Worm (Caenorhabditis elegans) whole organism, L3 larva: ENCODE measurements around the gene fre-1.
A peak's percentile ranks its signal among the peaks of the same experiment; 100 is the strongest.

Experiments
- R02D3.7 ChIP-seq: fragments of 150-350 bp; optimal IDR thresholded peaks from 2 replicates; lab custom pipeline; 2014; ENCODE audit warnings: missing biosample characterization, missing genetic modification characterization
- ama-1 ChIP-seq: fragments of 150-350 bp; optimal IDR thresholded peaks from 2 replicates; lab custom pipeline; 2018
- ceh-16 ChIP-seq: sonication (generic microtip); optimal IDR thresholded peaks from 2 replicates; lab custom pipeline; 2017; ENCODE audit warnings: missing biosample characterization, missing genetic modification characterization
- ceh-28 ChIP-seq: fragments of 150-350 bp; optimal IDR thresholded peaks from 2 replicates; lab custom pipeline; 2014; ENCODE audit warnings: missing biosample characterization, missing genetic modification reagents, missing genetic modification characterization
- ceh-82 ChIP-seq: fragments of 150-350 bp; optimal IDR thresholded peaks from 2 replicates; lab custom pipeline; 2014; ENCODE audit warnings: missing biosample characterization, missing genetic modification characterization
- egl-27 ChIP-seq: sonication (generic microtip); optimal IDR thresholded peaks from 4 replicates; lab custom pipeline; 2017; ENCODE audit warnings: missing biosample characterization, missing genetic modification reagents, missing genetic modification characterization
- egl-5 ChIP-seq: fragments of 150-350 bp; optimal IDR thresholded peaks from 2 replicates; lab custom pipeline; 2017; ENCODE audit warnings: missing biosample characterization, missing genetic modification reagents, missing genetic modification characterization, inconsistent platforms
- eor-1 ChIP-seq, 2 experiments: fragments of 150-350 bp; optimal IDR thresholded peaks; 2 replicates each; lab custom pipeline; 2014 to 2018; ENCODE audit warnings: missing biosample characterization in 2 of 2, missing genetic modification characterization in 2 of 2
- fkh-2 ChIP-seq: fragments of 150-350 bp; optimal IDR thresholded peaks from 2 replicates; lab custom pipeline; 2014; ENCODE audit warnings: missing biosample characterization, missing genetic modification reagents, missing genetic modification characterization
- fos-1 ChIP-seq: fragments of 150-350 bp; optimal IDR thresholded peaks from 2 replicates; lab custom pipeline; 2014; ENCODE audit warnings: missing biosample characterization, missing genetic modification characterization
- hmg-11 ChIP-seq: sonication (generic microtip); optimal IDR thresholded peaks from 2 replicates; lab custom pipeline; 2016; ENCODE audit warnings: missing genetic modification characterization, missing compliant biosample characterization
- jun-1 ChIP-seq: fragments of 150-350 bp; optimal IDR thresholded peaks from 2 replicates; lab custom pipeline; 2014; ENCODE audit warnings: missing biosample characterization, missing genetic modification reagents, missing genetic modification characterization
- lin-15B ChIP-seq: fragments of 150-350 bp; optimal IDR thresholded peaks from 2 replicates; lab custom pipeline; 2014; ENCODE audit warnings: missing biosample characterization, missing genetic modification characterization
- lsy-12 ChIP-seq: sonication (generic microtip); optimal IDR thresholded peaks from 2 replicates; lab custom pipeline; 2016; ENCODE audit warnings: mild to moderate bottlenecking, missing genetic modification characterization, missing compliant biosample characterization
- mml-1 ChIP-seq: fragments of 150-350 bp; sonication (generic microtip); optimal IDR thresholded peaks from 3 replicates; lab custom pipeline; 2014; ENCODE audit warnings: missing biosample characterization, missing genetic modification characterization
- nfya-1 ChIP-seq: sonication (generic microtip); optimal IDR thresholded peaks from 2 replicates; lab custom pipeline; 2017; ENCODE audit warnings: missing genetic modification characterization, mild to moderate bottlenecking, missing compliant biosample characterization, antibody characterized with exemption, moderate library complexity; ENCODE audit not compliant: insufficient read depth
- nhr-11 ChIP-seq: fragments of 150-350 bp; optimal IDR thresholded peaks from 2 replicates; lab custom pipeline; 2014; ENCODE audit warnings: missing biosample characterization, missing genetic modification characterization
- nhr-12 ChIP-seq: fragments of 150-350 bp; optimal IDR thresholded peaks from 2 replicates; lab custom pipeline; 2014; ENCODE audit warnings: missing biosample characterization, missing genetic modification characterization
- nhr-23 ChIP-seq: fragments of 150-350 bp; optimal IDR thresholded peaks from 2 replicates; lab custom pipeline; 2014; ENCODE audit warnings: missing biosample characterization, missing genetic modification reagents, missing genetic modification characterization
- nhr-237 ChIP-seq: fragments of 150-350 bp; optimal IDR thresholded peaks from 2 replicates; lab custom pipeline; 2014; ENCODE audit warnings: missing biosample characterization, missing genetic modification characterization
- nhr-25 ChIP-seq: sonication (generic microtip); optimal IDR thresholded peaks from 2 replicates; lab custom pipeline; 2017; ENCODE audit warnings: missing biosample characterization, missing genetic modification characterization
- nhr-28 ChIP-seq: fragments of 150-350 bp; optimal IDR thresholded peaks from 2 replicates; lab custom pipeline; 2014; ENCODE audit warnings: missing biosample characterization, missing genetic modification characterization
- nhr-67 ChIP-seq: fragments of 150-350 bp; optimal IDR thresholded peaks from 2 replicates; lab custom pipeline; 2014; ENCODE audit warnings: missing biosample characterization, missing genetic modification characterization
- nhr-76 ChIP-seq: fragments of 150-350 bp; sonication (generic microtip); optimal IDR thresholded peaks from 5 replicates; lab custom pipeline; 2014; ENCODE audit warnings: missing biosample characterization, missing genetic modification characterization
- pha-4 ChIP-seq: fragments of 150-350 bp; optimal IDR thresholded peaks from 2 replicates; lab custom pipeline; 2014; ENCODE audit warnings: missing biosample characterization, missing genetic modification reagents, missing genetic modification characterization
- pqm-1 ChIP-seq: fragments of 150-350 bp; optimal IDR thresholded peaks from 2 replicates; lab custom pipeline; 2017; ENCODE audit warnings: missing biosample characterization, missing genetic modification characterization, inconsistent platforms
- sea-2 ChIP-seq: fragments of 150-350 bp; sonication (generic microtip); optimal IDR thresholded peaks from 4 replicates; lab custom pipeline; 2014; ENCODE audit warnings: missing biosample characterization, missing genetic modification reagents, missing genetic modification characterization
- skn-1 ChIP-seq: fragments of 150-350 bp; optimal IDR thresholded peaks from 2 replicates; lab custom pipeline; 2014; ENCODE audit warnings: missing biosample characterization, missing genetic modification characterization
- tbx-2 ChIP-seq: sonication (generic microtip); optimal IDR thresholded peaks from 2 replicates; lab custom pipeline; 2016; ENCODE audit warnings: mild to moderate bottlenecking, missing genetic modification characterization, missing compliant biosample characterization
- unc-39 ChIP-seq: sonication (generic microtip); optimal IDR thresholded peaks from 4 replicates; lab custom pipeline; 2017; ENCODE audit warnings: missing biosample characterization, missing genetic modification characterization
- zag-1 ChIP-seq: fragments of 150-350 bp; optimal IDR thresholded peaks from 2 replicates; lab custom pipeline; 2014; ENCODE audit warnings: missing biosample characterization, missing genetic modification characterization
- ztf-11 ChIP-seq: fragments of 150-350 bp; optimal IDR thresholded peaks from 2 replicates; lab custom pipeline; 2014; ENCODE audit warnings: missing biosample characterization, missing genetic modification characterization

fre-1 gene

ce11 chrV:20059370-20059769 is 28.2 kb downstream of the fre-1 start:
- TF ChIP-seq pqm-1 (tag; lab: Kevin White, UChicago) (no peak), egl-27 (tag; lab: Kevin White, UChicago) (no peak), ceh-28 (tag; lab: Kevin White, UChicago) (peak; percentile 54)

- TF ChIP-seq egl-27 (tag; lab: Kevin White, UChicago) (no peak), nhr-76 (tag; lab: Kevin White, UChicago) (no peak), mml-1 (no peak), ama-1 (lab: Kevin White, UChicago) (no peak), egl-5 (tag; lab: Kevin White, UChicago) (no peak), skn-1 (tag; lab: Kevin White, UChicago) (no peak), lin-15B (tag; lab: Kevin White, UChicago) (no peak), zag-1 (tag; lab: Kevin White, UChicago) (no peak), nhr-237 (no peak), eor-1 (tag; optimal IDR thresholded peaks at IDR 0.05; lab: Kevin White, UChicago) (no peak), ceh-16 (tag; lab: Kevin White, UChicago) (no peak), pha-4 (tag; lab: Kevin White, UChicago) (no peak), lsy-12 (tag; lab: Kevin White, UChicago) (no peak), fos-1 (tag; lab: Kevin White, UChicago) (no peak), ceh-82 (tag; lab: Kevin White, UChicago) (no peak), hmg-11 (tag; lab: Kevin White, UChicago) (no peak), ceh-28 (tag; lab: Kevin White, UChicago) (no peak), sea-2 (GFP tag; lab: Kevin White, UChicago) (no peak)
Measured at ce11 chrV:20049065-20049464, 38.5 kb downstream of the fre-1 start, which contains the start of gene srh-233. srh-233 (plus strand) TSS chrV:20049365.

- no peak for TF ChIP-seq R02D3.7 (tag; lab: Kevin White, UChicago)
Measured at ce11 chrV:20047310-20047709, 40.2 kb downstream of the fre-1 start, which contains the start of gene spe-19. spe-19 (minus strand) TSS chrV:20047410.

- TF ChIP-seq lin-15B (tag; lab: Kevin White, UChicago) (no peak), nhr-25 (no peak), pqm-1 (tag; lab: Kevin White, UChicago) (no peak)
Measured at ce11 chrV:20037287-20037686, 50.2 kb downstream of the fre-1 start, which contains the start of gene Y113G7A.16. Y113G7A.16 (plus strand) TSS chrV:20037587.

ce11 chrV:20034912-20035311 is 52.6 kb downstream of the fre-1 start:
- TF ChIP-seq nhr-28 (tag; lab: Kevin White, UChicago) (no peak), tbx-2 (no peak), lin-15B (tag; lab: Kevin White, UChicago) (no peak), nhr-23 (no peak), pha-4 (tag; lab: Kevin White, UChicago) (no peak), nhr-237 (no peak), nfya-1 (tag; lab: Kevin White, UChicago) (no peak), fkh-2 (tag; lab: Kevin White, UChicago) (no peak), nhr-67 (tag; lab: Kevin White, UChicago) (no peak), unc-39 (tag; lab: Kevin White, UChicago) (no peak), nhr-11 (tag; lab: Kevin White, UChicago) (no peak), egl-5 (tag; lab: Kevin White, UChicago) (no peak), ceh-16 (tag; lab: Kevin White, UChicago) (no peak), nhr-25 (no peak), fos-1 (tag; lab: Kevin White, UChicago) (no peak), R02D3.7 (tag; lab: Kevin White, UChicago) (no peak), jun-1 (no peak), nhr-12 (no peak), sea-2 (GFP tag; lab: Kevin White, UChicago) (no peak), ztf-11 (tag; lab: Kevin White, UChicago) (no peak)
